Fruit fly (Drosophila melanogaster) whole organism, embryonic: Measurements from ENCODE around the gene CG43880.

Experiments used
- CG4617 ChIP-seq: fragments of 200-800 bp; sonication (Bioruptor generic); optimal IDR thresholded peaks from 3 replicates; lab custom pipeline; 2016; ENCODE audit warnings: missing biosample characterization, missing genetic modification characterization, borderline replicate concordance
- sd ChIP-seq: fragments of 200-800 bp; sonication (Bioruptor generic); optimal IDR thresholded peaks from 3 replicates; lab custom pipeline; 2018; ENCODE audit warnings: missing biosample characterization, mild to moderate bottlenecking, missing genetic modification characterization, moderate library complexity

DNA sequence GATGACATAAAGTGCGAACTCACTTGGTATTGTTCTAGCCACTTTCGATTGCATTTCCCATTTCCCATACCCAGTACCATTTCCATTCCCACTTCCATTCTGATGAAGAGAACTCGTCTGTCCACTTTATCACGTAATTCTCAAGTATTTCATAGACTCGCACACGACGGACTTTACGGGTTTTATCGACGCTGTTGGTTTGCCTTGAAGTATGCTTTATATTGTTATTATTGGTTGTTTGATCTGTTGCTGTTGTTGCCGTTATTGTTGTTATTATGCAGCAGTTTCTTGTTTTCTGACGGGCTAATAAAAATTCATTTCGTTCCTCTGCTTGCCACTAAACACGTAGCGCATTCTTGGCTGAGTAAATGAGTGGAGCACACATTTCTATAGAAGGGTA, 6.4 kb upstream of the CG43880 start:
- TF ChIP-seq CG4617 (GFP tag; lab: Kevin White, UChicago) (no peak), sd (peak; percentile 33)
